ENCODE assay signal across 5 worm cellular contexts in the genomic region with DNA sequence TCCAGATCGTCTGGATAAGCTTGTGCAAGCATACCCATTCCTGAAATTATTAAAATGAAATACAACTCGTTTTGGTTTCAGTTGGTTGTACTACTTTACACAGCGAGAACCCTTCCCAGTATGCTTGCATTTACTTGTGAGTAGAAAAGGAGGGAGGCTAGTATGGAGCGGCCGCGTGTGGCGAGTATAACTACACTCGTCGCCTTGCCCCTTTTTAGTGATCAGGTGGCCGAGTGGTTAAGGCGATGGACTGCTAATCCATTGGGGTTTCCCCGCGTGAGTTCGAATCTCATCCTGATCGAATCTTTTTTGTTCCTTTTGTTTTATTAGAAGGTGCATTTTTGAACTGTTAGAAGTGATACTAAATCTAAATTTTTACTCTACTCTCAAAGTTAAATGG.
TF ChIP-seq lines count a peak whose summit lies in the region.

No protein-coding gene starts in this region.

TF ChIP-seq in whole organism, L1 larva, 84 proteins besides CTCF, POLR2A, EP300 and RAD21 (continues in another document):
- peak; percentile 52 for TF ChIP-seq rnt-1 (tag; optimal IDR thresholded peaks at IDR 0.05; lab: Kevin White, UChicago)
- no peak for TF ChIP-seq alr-1 (tag; optimal IDR thresholded peaks at IDR 0.05; lab: Kevin White, UChicago; ENCODE audit: borderline replicate concordance)
- no peak for TF ChIP-seq F16B12.6 (tag; optimal IDR thresholded peaks at IDR 0.05; lab: Kevin White, UChicago)
- TF ChIP-seq nhr-11 (tag; optimal IDR thresholded peaks at IDR 0.05; lab: Kevin White, UChicago), result no peak
- TF ChIP-seq jun-1 (tag; optimal IDR thresholded peaks at IDR 0.05; lab: Kevin White, UChicago), result no peak
- no peak for TF ChIP-seq lin-15B (tag; optimal IDR thresholded peaks at IDR 0.05; lab: Kevin White, UChicago)
- TF ChIP-seq lin-35 (GFP tag; optimal IDR thresholded peaks at IDR 0.05; lab: Kevin White, UChicago), result peak; percentile 22 to 52
- TF ChIP-seq isw-1 (GFP tag; IDR thresholded peaks at IDR 0.05; lab: Robert Waterston, UW), result peak; percentile 35
- TF ChIP-seq nhr-84 (tag; optimal IDR thresholded peaks at IDR 0.05; lab: Kevin White, UChicago), result no peak
- peak; percentile 13 for TF ChIP-seq fkh-10 (GFP tag; optimal IDR thresholded peaks at IDR 0.05; lab: Kevin White, UChicago)
- no peak for TF ChIP-seq lin-13 (GFP tag; optimal IDR thresholded peaks at IDR 0.05; lab: Kevin White, UChicago)
- TF ChIP-seq unc-130 (tag; optimal IDR thresholded peaks at IDR 0.05; lab: Kevin White, UChicago), result no peak
- peak; percentile 9 for TF ChIP-seq lir-3 (tag; optimal IDR thresholded peaks at IDR 0.05; lab: Kevin White, UChicago; ENCODE audit: poor library complexity)
- no peak for TF ChIP-seq nhr-76 (tag; optimal IDR thresholded peaks at IDR 0.05; lab: Kevin White, UChicago)
- peak; percentile 17 for TF ChIP-seq elt-2 (tag; optimal IDR thresholded peaks at IDR 0.05; lab: Kevin White, UChicago)
- TF ChIP-seq zip-4 (GFP tag; optimal IDR thresholded peaks at IDR 0.05; lab: Kevin White, UChicago), result no peak
- TF ChIP-seq ceh-90 (tag; optimal IDR thresholded peaks at IDR 0.05; lab: Kevin White, UChicago), result no peak

TF ChIP-seq in whole organism, L3 larva, 47 proteins besides CTCF, POLR2A, EP300 and RAD21 (continues in another document):
- peak; percentile 37 for TF ChIP-seq sea-2 (GFP tag; optimal IDR thresholded peaks at IDR 0.05; lab: Kevin White, UChicago)
- no peak for TF ChIP-seq unc-62 (GFP tag; optimal IDR thresholded peaks at IDR 0.05; lab: Kevin White, UChicago)
- peak; percentile 29 for TF ChIP-seq nfya-1 (tag; optimal IDR thresholded peaks at IDR 0.05; lab: Kevin White, UChicago; ENCODE audit: insufficient read depth)
- no peak for TF ChIP-seq fkh-10 (GFP tag; optimal IDR thresholded peaks at IDR 0.05; lab: Kevin White, UChicago)
- TF ChIP-seq ceh-9 (tag; optimal IDR thresholded peaks at IDR 0.05; lab: Kevin White, UChicago), result no peak
- no peak for TF ChIP-seq nhr-237 (tag; optimal IDR thresholded peaks at IDR 0.05; lab: Kevin White, UChicago)
- TF ChIP-seq nhr-12 (tag; optimal IDR thresholded peaks at IDR 0.05; lab: Kevin White, UChicago), result no peak
- TF ChIP-seq R02D3.7 (tag; optimal IDR thresholded peaks at IDR 0.05; lab: Kevin White, UChicago), result no peak
- TF ChIP-seq ztf-11 (tag; optimal IDR thresholded peaks at IDR 0.05; lab: Kevin White, UChicago), result no peak
- no peak for TF ChIP-seq fkh-2 (tag; optimal IDR thresholded peaks at IDR 0.05; lab: Kevin White, UChicago)
- TF ChIP-seq eor-1 (tag; optimal IDR thresholded peaks at IDR 0.05; lab: Kevin White, UChicago), result no peak
- no peak for TF ChIP-seq nhr-67 (tag; optimal IDR thresholded peaks at IDR 0.05; lab: Kevin White, UChicago)
- no peak for TF ChIP-seq zag-1 (tag; optimal IDR thresholded peaks at IDR 0.05; lab: Kevin White, UChicago)
- no peak for TF ChIP-seq ZK546.5 (tag; optimal IDR thresholded peaks at IDR 0.05; lab: Kevin White, UChicago)
- TF ChIP-seq elt-3 (tag; optimal IDR thresholded peaks at IDR 0.05; lab: Kevin White, UChicago), result no peak
- no peak for TF ChIP-seq skn-1 (tag; optimal IDR thresholded peaks at IDR 0.05; lab: Kevin White, UChicago)
- no peak for TF ChIP-seq nhr-28 (tag; optimal IDR thresholded peaks at IDR 0.05; lab: Kevin White, UChicago)
- TF ChIP-seq lin-15B (tag; optimal IDR thresholded peaks at IDR 0.05; lab: Kevin White, UChicago), result no peak
- no peak for TF ChIP-seq snpc-4 (tag; optimal IDR thresholded peaks at IDR 0.05; lab: Kevin White, UChicago)

TF ChIP-seq in whole organism, early embryonic, 17 proteins besides CTCF, POLR2A, EP300 and RAD21:
- TF ChIP-seq scrt-1 (GFP tag; IDR thresholded peaks at IDR 0.05; lab: Robert Waterston, UW), result peak; percentile 98
- TF ChIP-seq aly-1 (tag; optimal IDR thresholded peaks at IDR 0.05; lab: Kevin White, UChicago), result peak; percentile 92
- peak; percentile 73 for TF ChIP-seq tra-4 (tag; optimal IDR thresholded peaks at IDR 0.05; lab: Kevin White, UChicago)
- TF ChIP-seq ceh-13 (GFP tag; optimal IDR thresholded peaks at IDR 0.05; lab: Kevin White, UChicago), result peak; percentile 87
- TF ChIP-seq ets-7 (tag; optimal IDR thresholded peaks at IDR 0.05; lab: Kevin White, UChicago), result peak; percentile 81
- TF ChIP-seq tbx-11 (GFP tag; IDR thresholded peaks at IDR 0.05; lab: Robert Waterston, UW), result peak; percentile 97
- peak; percentile 98 for TF ChIP-seq pes-1 (GFP tag; IDR thresholded peaks at IDR 0.05; lab: Robert Waterston, UW)
- peak; percentile 97 for TF ChIP-seq tbx-37 (GFP tag; conservative IDR thresholded peaks at IDR 0.05; lab: Robert Waterston, UW)
- TF ChIP-seq ceh-36 (tag; optimal IDR thresholded peaks at IDR 0.05; lab: Kevin White, UChicago), result peak; percentile 98
- TF ChIP-seq flt-1 (GFP tag; IDR thresholded peaks at IDR 0.05; lab: Robert Waterston, UW), result peak; percentile 99
- TF ChIP-seq hmbx-1 (tag; optimal IDR thresholded peaks at IDR 0.05; lab: Kevin White, UChicago), result peak; percentile 74
- TF ChIP-seq hnd-1 (tag; optimal IDR thresholded peaks at IDR 0.05; lab: Kevin White, UChicago), result peak; percentile 86
- no peak for TF ChIP-seq ama-1 (optimal IDR thresholded peaks at IDR 0.05; lab: Kevin White, UChicago)
- peak; percentile 94 for TF ChIP-seq hmg-4 (GFP tag; optimal IDR thresholded peaks at IDR 0.05; lab: Kevin White, UChicago)
- peak; percentile 90 for TF ChIP-seq B0310.2 (tag; optimal IDR thresholded peaks at IDR 0.05; lab: Kevin White, UChicago)
- TF ChIP-seq sea-1 (GFP tag; conservative IDR thresholded peaks at IDR 0.05; lab: Robert Waterston, UW), result peak; percentile 97
- TF ChIP-seq F13C5.2 (tag; optimal IDR thresholded peaks at IDR 0.05; lab: Kevin White, UChicago), result peak; percentile 93

TF ChIP-seq in whole organism, midembryonic, 9 proteins besides CTCF, POLR2A, EP300 and RAD21:
- peak; percentile 99 for TF ChIP-seq flt-1 (GFP tag; IDR thresholded peaks at IDR 0.05; lab: Robert Waterston, UW)
- TF ChIP-seq ref-1 (GFP tag; conservative IDR thresholded peaks at IDR 0.05; lab: Robert Waterston, UW), result peak; percentile 92
- peak; percentile 97 for TF ChIP-seq ztf-23 (GFP tag; IDR thresholded peaks at IDR 0.05; lab: Robert Waterston, UW)
- peak; percentile 77 for TF ChIP-seq cog-1 (tag; optimal IDR thresholded peaks at IDR 0.05; lab: Kevin White, UChicago)
- peak; percentile 92 for TF ChIP-seq ztf-29 (GFP tag; IDR thresholded peaks at IDR 0.05; lab: Robert Waterston, UW)
- peak; percentile 97 for TF ChIP-seq T22C8.4 (GFP tag; IDR thresholded peaks at IDR 0.05; lab: Robert Waterston, UW)
- TF ChIP-seq klf-2 (GFP tag; conservative IDR thresholded peaks at IDR 0.05; lab: Robert Waterston, UW), result peak; percentile 92
- peak; percentile 98 for TF ChIP-seq tab-1 (GFP tag; IDR thresholded peaks at IDR 0.05; lab: Robert Waterston, UW)
- TF ChIP-seq med-1 (GFP tag; optimal IDR thresholded peaks at IDR 0.05; lab: Kevin White, UChicago; ENCODE audit: insufficient read depth), result peak; percentile 81

TF ChIP-seq in whole organism, young adult, 124 proteins besides CTCF, POLR2A, EP300 and RAD21 (continues in another document):
- peak; percentile 58 for TF ChIP-seq B0035.1 (tag; optimal IDR thresholded peaks at IDR 0.05; lab: Kevin White, UChicago)
- TF ChIP-seq F33H1.4 (GFP tag; IDR thresholded peaks at IDR 0.05; lab: Robert Waterston, UW), result no peak
- TF ChIP-seq mes-4 (tag; optimal IDR thresholded peaks at IDR 0.05; lab: Kevin White, UChicago), result peak; percentile 80
- TF ChIP-seq ztf-6 (GFP tag; IDR thresholded peaks at IDR 0.05; lab: Robert Waterston, UW), result peak; percentile 83; the same call in 1 of the 2 replicates
- TF ChIP-seq K12H6.12 (tag; optimal IDR thresholded peaks at IDR 0.05; lab: Kevin White, UChicago), result peak; percentile 14
- peak; percentile 45 for TF ChIP-seq zfh-2 (GFP tag; conservative IDR thresholded peaks at IDR 0.05; lab: Robert Waterston, UW)
- peak; percentile 39 to 47 for TF ChIP-seq let-607 (tag; optimal IDR thresholded peaks at IDR 0.05; lab: Kevin White, UChicago)
- 0 out of 2 replicates have a peak, but pooled peaks have one; percentile 24 for TF ChIP-seq Y67H2A.10 (GFP tag; conservative IDR thresholded peaks at IDR 0.05; lab: Robert Waterston, UW)
- peak; percentile 56 for TF ChIP-seq attf-5 (GFP tag; optimal IDR thresholded peaks at IDR 0.05; lab: Kevin White, UChicago)
- TF ChIP-seq F10E7.11 (tag; optimal IDR thresholded peaks at IDR 0.05; lab: Kevin White, UChicago), result peak; percentile 66
- 0 out of 2 replicates have a peak, but pooled peaks have one; percentile 41 for TF ChIP-seq egrh-3 (GFP tag; IDR thresholded peaks at IDR 0.05; lab: Robert Waterston, UW)
- TF ChIP-seq Y53G8AR.9 (GFP tag; conservative IDR thresholded peaks at IDR 0.05; lab: Robert Waterston, UW), result peak; percentile 69; the same call in 1 of the 2 replicates
- TF ChIP-seq lir-1 (GFP tag; conservative IDR thresholded peaks at IDR 0.05; lab: Robert Waterston, UW), result 0 out of 2 replicates have a peak, but pooled peaks have one; percentile 14
- TF ChIP-seq cebp-2 (GFP tag; IDR thresholded peaks at IDR 0.05; lab: Robert Waterston, UW), result 0 out of 2 replicates have a peak, but pooled peaks have one; percentile 35
- TF ChIP-seq him-1 (tag; optimal IDR thresholded peaks at IDR 0.05; lab: Kevin White, UChicago), result peak; percentile 80
- TF ChIP-seq zim-3 (tag; optimal IDR thresholded peaks at IDR 0.05; lab: Kevin White, UChicago), result peak; percentile 84
- TF ChIP-seq rec-8 (tag; optimal IDR thresholded peaks at IDR 0.05; lab: Kevin White, UChicago), result peak; percentile 83 to 88
- peak; percentile 77 for TF ChIP-seq F57A8.1 (GFP tag; optimal IDR thresholded peaks at IDR 0.05; lab: Kevin White, UChicago)
- TF ChIP-seq rpc-1 (optimal IDR thresholded peaks at IDR 0.05; lab: Kevin White, UChicago), result peak; percentile 96
- TF ChIP-seq rpc-1 (tag; optimal IDR thresholded peaks at IDR 0.05; lab: Kevin White, UChicago), result peak; percentile 93
- TF ChIP-seq xnd-1 (tag; optimal IDR thresholded peaks at IDR 0.05; lab: Kevin White, UChicago), result no peak
- peak; percentile 97 for TF ChIP-seq tbp1 (GFP tag; optimal IDR thresholded peaks at IDR 0.05; lab: Kevin White, UChicago)
- TF ChIP-seq attf-3 (GFP tag; conservative IDR thresholded peaks at IDR 0.05; lab: Robert Waterston, UW), result peak; percentile 57; the same call in 1 of the 2 replicates
- peak; percentile 74 for TF ChIP-seq athp-1 (tag; optimal IDR thresholded peaks at IDR 0.05; lab: Kevin White, UChicago)
- TF ChIP-seq sea-2 (GFP tag; IDR thresholded peaks at IDR 0.05; lab: Robert Waterston, UW), result no peak
- TF ChIP-seq ztf-3 (GFP tag; optimal IDR thresholded peaks at IDR 0.05; lab: Kevin White, UChicago), result peak; percentile 37
- no peak for TF ChIP-seq mel-28 (tag; optimal IDR thresholded peaks at IDR 0.05; lab: Kevin White, UChicago; ENCODE audit: borderline replicate concordance)
- peak; percentile 86 for TF ChIP-seq Y56A3A.18 (GFP tag; IDR thresholded peaks at IDR 0.05; lab: Robert Waterston, UW)
- peak; percentile 63 for TF ChIP-seq madf-6 (GFP tag; IDR thresholded peaks at IDR 0.05; lab: Robert Waterston, UW)
- peak; percentile 49 for TF ChIP-seq repo-1 (tag; optimal IDR thresholded peaks at IDR 0.05; lab: Kevin White, UChicago)
- peak; percentile 63; the same call in 1 of the 2 replicates for TF ChIP-seq C06A6.2 (GFP tag; conservative IDR thresholded peaks at IDR 0.05; lab: Robert Waterston, UW)

Comparison
In these comparisons a context has a peak if more than half of its experiments do, and no peak if none do; other contexts are left out.
1. Of the 8 proteins assayed by ChIP-seq in both whole organism, young adult and whole organism, L1 larva: peak only in whole organism, young adult: unc-130; only in whole organism, L1 larva: efl-1 and lin-35; in both: nhr-90; in neither: 2; mixed calls (peak in some experiments, not most) for 2.